Fruit fly (Drosophila melanogaster): ENCODE results near the gene CG10657.
A peak's percentile ranks its signal among the peaks of the same experiment; 100 is the strongest.

The CG10657 gene

DNA sequence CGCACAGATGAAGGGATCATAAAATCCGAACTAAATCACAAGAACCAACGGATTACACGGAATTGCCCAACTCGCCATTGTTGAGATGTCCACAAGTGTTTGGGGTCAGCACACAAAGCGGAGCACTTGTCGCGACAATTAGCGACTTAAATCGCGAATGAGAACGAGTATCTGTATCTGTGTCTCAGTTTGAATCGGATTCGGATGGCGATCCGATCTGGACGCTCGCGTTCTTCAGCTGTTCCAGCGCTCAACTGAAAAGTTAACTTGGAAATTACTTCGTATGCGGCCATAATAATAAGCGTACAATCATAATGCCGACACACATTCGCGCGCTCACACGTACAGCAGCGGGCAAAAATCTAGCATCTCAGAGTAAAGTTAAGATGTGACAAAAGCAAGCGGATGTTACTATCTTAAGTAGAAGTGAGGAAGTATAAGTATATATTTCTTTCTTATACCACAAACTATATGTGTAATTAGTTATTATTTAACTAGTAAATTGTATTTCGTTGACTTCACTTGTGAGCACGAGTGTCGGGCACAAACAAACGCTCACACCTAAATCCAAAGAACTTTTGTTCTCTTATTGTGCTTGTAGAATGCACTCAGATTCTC, 6.5 kb downstream of the CG10657 start, which contains the start of gene CG10660 (continued):
- TF ChIP-seq CG12236 (GFP tag; optimal IDR thresholded peaks at IDR 0.05) (peak; percentile 46), croc (GFP tag; conservative IDR thresholded peaks at IDR 0.05) (peak; percentile 63), Dbx (GFP tag; IDR thresholded peaks at IDR 0.05) (peak; percentile 74), Side (GFP tag; optimal IDR thresholded peaks at IDR 0.05) (peak; percentile 67), CG7987 (GFP tag; optimal IDR thresholded peaks at IDR 0.05) (peak; percentile 55), hkb (optimal IDR thresholded peaks at IDR 0.05) (no peak), hkb (GFP tag; IDR thresholded peaks at IDR 0.05) (peak; percentile 95), CG15011 (GFP tag; optimal IDR thresholded peaks at IDR 0.05) (peak; percentile 79), vnd (GFP tag; IDR thresholded peaks at IDR 0.05; ENCODE audit: partially characterized antibody) (no peak), br (optimal IDR thresholded peaks at IDR 0.05) (no peak), pum (GFP tag; optimal IDR thresholded peaks at IDR 0.05) (peak; percentile 74), gfzf (GFP tag; optimal IDR thresholded peaks at IDR 0.05) (no peak), Trl (optimal IDR thresholded peaks at IDR 0.05) (peak in 1 of 2 experiments; percentile 15), Trl (GFP tag; optimal IDR thresholded peaks at IDR 0.05) (peak; percentile 25), CG3847 (GFP tag; IDR thresholded peaks at IDR 0.05) (peak; percentile 72), ftz-f1 (GFP tag; optimal IDR thresholded peaks at IDR 0.05) (no peak), CG18764 (GFP tag; optimal IDR thresholded peaks at IDR 0.05) (peak; percentile 67), dmrt99B (tag; optimal IDR thresholded peaks at IDR 0.05) (peak; percentile 94), Hand (GFP tag; optimal IDR thresholded peaks at IDR 0.05) (peak; percentile 70), CG10209 (GFP tag; optimal IDR thresholded peaks at IDR 0.05) (peak; percentile 88), disco-r (GFP tag; optimal IDR thresholded peaks at IDR 0.05) (no peak), Spps (tag; optimal IDR thresholded peaks at IDR 0.05) (peak; percentile 69), Ets65A (GFP tag) (peak; percentile 95), vvl (GFP tag; IDR thresholded peaks at IDR 0.05) (peak; percentile 96), NC2β (GFP tag; optimal IDR thresholded peaks at IDR 0.05) (peak; percentile 67), Ravus (GFP tag; IDR thresholded peaks at IDR 0.05) (peak; percentile 54), vfl (GFP tag; optimal IDR thresholded peaks at IDR 0.05) (peak; percentile 11), Sry-δ (GFP tag; optimal IDR thresholded peaks at IDR 0.05) (peak; percentile 8), CG17912 (GFP tag; optimal IDR thresholded peaks at IDR 0.05) (no peak), CG10366 (GFP tag; IDR thresholded peaks at IDR 0.05) (peak; percentile 88), usp (GFP tag; optimal IDR thresholded peaks at IDR 0.05) (no peak), gem (tag; optimal IDR thresholded peaks at IDR 0.05) (peak; percentile 94), CG12391 (tag; optimal IDR thresholded peaks at IDR 0.05) (peak; percentile 92), insv (GFP tag; optimal IDR thresholded peaks at IDR 0.05) (no peak), CG2199 (GFP tag; IDR thresholded peaks at IDR 0.05) (no peak; the same call in 2 of the 3 replicates), CG9876 (GFP tag; optimal IDR thresholded peaks at IDR 0.05) (no peak), CG8281 (tag; optimal IDR thresholded peaks at IDR 0.05) (peak; percentile 58), CG4328 (GFP tag; optimal IDR thresholded peaks at IDR 0.05) (peak; percentile 35), CG6254 (GFP tag; optimal IDR thresholded peaks at IDR 0.05) (peak; percentile 89), tna (GFP tag; IDR thresholded peaks at IDR 0.05; ENCODE audit: partially characterized antibody) (no peak), CG11504 (tag; optimal IDR thresholded peaks at IDR 0.05) (peak; percentile 93), abd-A (tag; optimal IDR thresholded peaks at IDR 0.05) (no peak), btn (GFP tag; optimal IDR thresholded peaks at IDR 0.05) (peak; percentile 64), CG8944 (GFP tag; optimal IDR thresholded peaks at IDR 0.05) (peak; percentile 63), sc (optimal IDR thresholded peaks at IDR 0.05) (no peak), sc (GFP tag; optimal IDR thresholded peaks at IDR 0.05) (peak; percentile 85), CG11695 (GFP tag; IDR thresholded peaks at IDR 0.05) (peak; percentile 87), pb (GFP tag; optimal IDR thresholded peaks at IDR 0.05) (peak; percentile 45), CG33557 (GFP tag; optimal IDR thresholded peaks at IDR 0.05) (peak; percentile 52), PHDP (tag; optimal IDR thresholded peaks at IDR 0.05) (peak; percentile 94), ara (GFP tag; IDR thresholded peaks at IDR 0.05) (peak; percentile 78), CG9609 (GFP tag; optimal IDR thresholded peaks at IDR 0.05) (peak; percentile 31)

Data from whole organism, embryonic.